Fruit fly (Drosophila melanogaster) whole organism, prepupa: ENCODE data around the gene CG6769.
A peak's percentile ranks its signal among the peaks of the same experiment; 100 is the strongest.

Experiments used
- Blimp-1 ChIP-seq: fragments of 200-800 bp; sonication (Bioruptor generic); optimal IDR thresholded peaks from 3 replicates; lab custom pipeline; 2017; ENCODE audit warnings: missing biosample characterization, missing genetic modification characterization, mild to moderate bottlenecking, moderate library complexity, missing genetic modification reagents
- CG11294 ChIP-seq: fragments of 200-800 bp; sonication (Bioruptor generic); IDR thresholded peaks from 2 replicates; pipeline ENCODE4 v1.3.6; 2022; ENCODE audit warnings: missing biosample characterization, missing genetic modification characterization
- CG11902 ChIP-seq: fragments of 200-800 bp; sonication (Bioruptor generic); optimal IDR thresholded peaks from 3 replicates; lab custom pipeline; 2016; ENCODE audit warnings: missing biosample characterization, missing genetic modification characterization
- CG15336 ChIP-seq: fragments of 200-800 bp; sonication (Bioruptor generic); IDR thresholded peaks from 2 replicates; pipeline ENCODE4 v1.3.6; 2022; ENCODE audit warnings: missing biosample characterization, missing genetic modification characterization
- CG1621 ChIP-seq: fragments of 200-800 bp; sonication (Bioruptor generic); optimal IDR thresholded peaks from 3 replicates; lab custom pipeline; 2018; ENCODE audit warnings: missing biosample characterization, mild to moderate bottlenecking, missing genetic modification characterization
- CG16779 ChIP-seq: fragments of 200-800 bp; sonication (Bioruptor generic); optimal IDR thresholded peaks from 3 replicates; lab custom pipeline; 2017; ENCODE audit warnings: missing biosample characterization, mild to moderate bottlenecking, missing genetic modification characterization
- CG3032 ChIP-seq: fragments of 200-800 bp; optimal IDR thresholded peaks from 2 replicates; lab custom pipeline; 2019; ENCODE audit warnings: missing biosample characterization, mild to moderate bottlenecking, missing genetic modification characterization, moderate library complexity
- CG32006 ChIP-seq: fragments of 200-800 bp; sonication (Bioruptor generic); optimal IDR thresholded peaks from 3 replicates; lab custom pipeline; 2017; ENCODE audit warnings: missing biosample characterization, mild to moderate bottlenecking, missing genetic modification characterization
- CG34406 ChIP-seq: fragments of 200-800 bp; sonication (Bioruptor generic); optimal IDR thresholded peaks from 3 replicates; lab custom pipeline; 2016; ENCODE audit warnings: missing biosample characterization, missing genetic modification characterization
- CG4318 ChIP-seq: fragments of 200-800 bp; sonication (Bioruptor generic); optimal IDR thresholded peaks from 3 replicates; lab custom pipeline; 2017; ENCODE audit warnings: missing biosample characterization, mild to moderate bottlenecking, missing genetic modification characterization
- CG6276 ChIP-seq: fragments of 200-800 bp; sonication (Bioruptor generic); optimal IDR thresholded peaks from 2 replicates; lab custom pipeline; 2017; ENCODE audit warnings: missing biosample characterization, mild to moderate bottlenecking, missing genetic modification characterization
- CG6792 ChIP-seq: fragments of 200-800 bp; sonication (Bioruptor generic); optimal IDR thresholded peaks from 3 replicates; lab custom pipeline; 2016; ENCODE audit warnings: missing biosample characterization, missing genetic modification characterization
- CG6808 ChIP-seq: fragments of 200-800 bp; sonication (Bioruptor generic); optimal IDR thresholded peaks from 3 replicates; lab custom pipeline; 2017; ENCODE audit warnings: missing biosample characterization, missing genetic modification characterization, mild to moderate bottlenecking, moderate library complexity, missing genetic modification reagents
- CG7368 ChIP-seq: fragments of 200-800 bp; sonication (Bioruptor generic); optimal IDR thresholded peaks from 3 replicates; lab custom pipeline; 2016; ENCODE audit warnings: missing biosample characterization, missing genetic modification characterization
- CG8119 ChIP-seq: fragments of 200-800 bp; sonication (Bioruptor generic); IDR thresholded peaks from 3 replicates; pipeline ENCODE4 v1.3.6; 2022; ENCODE audit warnings: missing biosample characterization, missing genetic modification characterization
- CG8319 ChIP-seq: fragments of 200-800 bp; sonication (Bioruptor generic); optimal IDR thresholded peaks from 3 replicates; lab custom pipeline; 2016; ENCODE audit warnings: missing biosample characterization, missing genetic modification characterization
- CG8632 ChIP-seq: fragments of 200-800 bp; sonication (Bioruptor generic); optimal IDR thresholded peaks from 3 replicates; lab custom pipeline; 2016; ENCODE audit warnings: missing biosample characterization, missing genetic modification characterization
- CG9139 ChIP-seq: fragments of 200-800 bp; sonication (Bioruptor generic); optimal IDR thresholded peaks from 3 replicates; lab custom pipeline; 2017; ENCODE audit warnings: missing biosample characterization, mild to moderate bottlenecking, missing genetic modification characterization
- Eip75B ChIP-seq: fragments of 200-800 bp; sonication (Bioruptor generic); optimal IDR thresholded peaks from 3 replicates; lab custom pipeline; 2016; ENCODE audit warnings: missing biosample characterization, missing genetic modification characterization
- Eip78C ChIP-seq: fragments of 200-800 bp; sonication (Bioruptor generic); peaks from one replicate; lab custom pipeline; 2016; ENCODE audit warnings: missing biosample characterization, missing genetic modification characterization
- Ets96B ChIP-seq: fragments of 200-800 bp; optimal IDR thresholded peaks from 2 replicates; lab custom pipeline; 2019; ENCODE audit warnings: missing biosample characterization, mild to moderate bottlenecking, missing genetic modification characterization, moderate library complexity
- Hr39 ChIP-seq: fragments of 200-800 bp; sonication (Bioruptor generic); optimal IDR thresholded peaks from 2 replicates; lab custom pipeline; 2016; ENCODE audit warnings: missing biosample characterization, missing genetic modification characterization
- Hr4 ChIP-seq: fragments of 200-800 bp; sonication (Bioruptor generic); optimal IDR thresholded peaks from 3 replicates; lab custom pipeline; 2016; ENCODE audit warnings: missing biosample characterization, missing genetic modification characterization
- Lpt ChIP-seq: fragments of 200-800 bp; sonication (Bioruptor generic); optimal IDR thresholded peaks from 3 replicates; lab custom pipeline; 2016; ENCODE audit warnings: missing biosample characterization, missing genetic modification characterization
- OdsH ChIP-seq: fragments of 200-800 bp; sonication (Bioruptor generic); optimal IDR thresholded peaks from 3 replicates; lab custom pipeline; 2016; ENCODE audit warnings: missing biosample characterization, missing genetic modification characterization
- Sox102F ChIP-seq: fragments of 200-800 bp; sonication (Bioruptor generic); optimal IDR thresholded peaks from 2 replicates; lab custom pipeline; 2016; ENCODE audit warnings: missing biosample characterization, mild to moderate bottlenecking, missing genetic modification characterization
- Sox15 ChIP-seq: fragments of 200-800 bp; sonication (Bioruptor generic); optimal IDR thresholded peaks from 3 replicates; lab custom pipeline; 2016; ENCODE audit warnings: missing biosample characterization, missing genetic modification characterization
- achi ChIP-seq: fragments of 200-800 bp; sonication (Bioruptor generic); optimal IDR thresholded peaks from 3 replicates; lab custom pipeline; 2016; ENCODE audit warnings: missing biosample characterization, missing genetic modification characterization
- acj6 ChIP-seq: fragments of 200-800 bp; sonication (Bioruptor generic); optimal IDR thresholded peaks from 3 replicates; lab custom pipeline; 2016; ENCODE audit warnings: missing biosample characterization, missing genetic modification characterization
- dsx ChIP-seq: fragments of 200-800 bp; optimal IDR thresholded peaks from 3 replicates; lab custom pipeline; 2019; ENCODE audit warnings: missing biosample characterization, mild to moderate bottlenecking, missing genetic modification characterization, moderate library complexity; ENCODE audit not compliant: poor library complexity, severe bottlenecking
- esn ChIP-seq: fragments of 200-800 bp; sonication (Bioruptor generic); optimal IDR thresholded peaks from 2 replicates; lab custom pipeline; 2016; ENCODE audit warnings: missing biosample characterization, mild to moderate bottlenecking, missing genetic modification characterization, moderate library complexity
- fd59A ChIP-seq: fragments of 200-800 bp; sonication (Bioruptor generic); optimal IDR thresholded peaks from 2 replicates; lab custom pipeline; 2017; ENCODE audit warnings: missing biosample characterization, mild to moderate bottlenecking, missing genetic modification characterization, missing genetic modification reagents
- fd85E ChIP-seq: fragments of 200-800 bp; sonication (Bioruptor generic); optimal IDR thresholded peaks from 3 replicates; lab custom pipeline; 2016; ENCODE audit warnings: missing biosample characterization, missing genetic modification characterization
- fkh ChIP-seq: fragments of 200-800 bp; sonication (Bioruptor generic); optimal IDR thresholded peaks from 3 replicates; lab custom pipeline; 2017; ENCODE audit warnings: missing biosample characterization, mild to moderate bottlenecking, missing genetic modification characterization, moderate library complexity
- lz ChIP-seq: fragments of 200-800 bp; sonication (Bioruptor generic); optimal IDR thresholded peaks from 3 replicates; lab custom pipeline; 2016; ENCODE audit warnings: missing biosample characterization, missing genetic modification characterization
- net ChIP-seq: fragments of 200-800 bp; sonication (Bioruptor generic); optimal IDR thresholded peaks from 3 replicates; lab custom pipeline; 2016; ENCODE audit warnings: missing biosample characterization, missing genetic modification characterization
- pdm3 ChIP-seq: fragments of 200-800 bp; sonication (Bioruptor generic); optimal IDR thresholded peaks from 3 replicates; lab custom pipeline; 2016; ENCODE audit warnings: missing biosample characterization, missing genetic modification characterization
- salr ChIP-seq, 2 experiments: fragments of 200-800 bp; sonication (Bioruptor generic); optimal IDR thresholded peaks; 3 replicates each; lab custom pipeline; 2016 to 2018; ENCODE audit warnings: missing biosample characterization in 2 of 2, missing genetic modification characterization in 2 of 2, mild to moderate bottlenecking in 1 of 2
- spab ChIP-seq: fragments of 200-800 bp; sonication (Bioruptor generic); optimal IDR thresholded peaks from 2 replicates; lab custom pipeline; 2017; ENCODE audit warnings: missing biosample characterization, mild to moderate bottlenecking, missing genetic modification characterization, missing genetic modification reagents
- ss ChIP-seq, 2 experiments: fragments of 200-800 bp; sonication (Bioruptor generic); optimal IDR thresholded peaks; 2 replicates in 1 of 2; 3 replicates in 1 of 2; lab custom pipeline; 2017 to 2018; ENCODE audit warnings: mild to moderate bottlenecking in 2 of 2, missing biosample characterization in 2 of 2, missing genetic modification characterization in 2 of 2, moderate library complexity in 1 of 2
- svp ChIP-seq: fragments of 200-800 bp; sonication (Bioruptor generic); peaks from one replicate; lab custom pipeline; 2016; ENCODE audit warnings: missing biosample characterization, missing genetic modification characterization
- topi ChIP-seq: fragments of 200-800 bp; sonication (Bioruptor generic); optimal IDR thresholded peaks from 3 replicates; lab custom pipeline; 2016; ENCODE audit warnings: missing biosample characterization, missing genetic modification characterization
- vri ChIP-seq: fragments of 200-800 bp; sonication (Bioruptor generic); optimal IDR thresholded peaks from 3 replicates; lab custom pipeline; 2016; ENCODE audit warnings: missing biosample characterization, mild to moderate bottlenecking, missing genetic modification characterization

The CG6769 gene

dm6 chrX:17830211-17830616 lies 30.6 kb upstream of the CG6769 start (continued):
- TF ChIP-seq CG6808 (peak; percentile 63), CG6792 (GFP tag; lab: Kevin White, UChicago) (peak; percentile 42), topi (peak; percentile 76), ss (GFP tag; optimal IDR thresholded peaks at IDR 0.05; lab: Kevin White, UChicago) (peak in 1 of 2 experiments; percentile 42), CG8119 (GFP tag; lab: Robert Waterston, UW) (0 out of 3 replicates have a peak, but pooled peaks have one; percentile 26), Sox15 (GFP tag; lab: Kevin White, UChicago) (no peak), salr (GFP tag; optimal IDR thresholded peaks at IDR 0.05; lab: Kevin White, UChicago) (peak in 1 of 2 experiments; percentile 12), esn (GFP tag; lab: Kevin White, UChicago) (peak; percentile 72), CG34406 (GFP tag; lab: Kevin White, UChicago) (peak; percentile 30), lz (peak; percentile 63), net (GFP tag; lab: Kevin White, UChicago) (no peak), CG15336 (no peak), dsx (GFP tag; lab: Kevin White, UChicago) (peak; percentile 13), CG1621 (peak; percentile 3), CG11902 (GFP tag; lab: Kevin White, UChicago) (no peak), Eip75B (GFP tag; lab: Kevin White, UChicago) (peak; percentile 22), CG6276 (peak; percentile 21), CG11294 (no peak), CG16779 (tag; lab: Kevin White, UChicago) (no peak)

- TF ChIP-seq CG8632 (GFP tag; lab: Kevin White, UChicago) (no peak), ss (GFP tag; optimal IDR thresholded peaks at IDR 0.05; lab: Kevin White, UChicago) (peak in 1 of 2 experiments; percentile 13)
These were observed 30.2 kb upstream of the CG6769 start, which contains the start of gene CG6398 for dm6 chrX:17830644-17831043. Gene CG6398, plus strand, starts transcription at chrX:17830828.

- TF ChIP-seq salr (GFP tag; optimal IDR thresholded peaks at IDR 0.05; lab: Kevin White, UChicago) = no peak
- TF ChIP-seq Hr39 (GFP tag; lab: Kevin White, UChicago) = no peak
- TF ChIP-seq Eip78C (GFP tag; lab: Kevin White, UChicago) = peak; percentile 39
- no peak for TF ChIP-seq acj6 (GFP tag; lab: Kevin White, UChicago)
- no peak for TF ChIP-seq Ets96B (tag; lab: Kevin White, UChicago)
- no peak for TF ChIP-seq dsx (GFP tag; lab: Kevin White, UChicago)
- no peak for TF ChIP-seq CG11902 (GFP tag; lab: Kevin White, UChicago)
- TF ChIP-seq achi (GFP tag; lab: Kevin White, UChicago) = peak; percentile 9
- TF ChIP-seq Lpt (GFP tag; lab: Kevin White, UChicago) = peak; percentile 20
- TF ChIP-seq Blimp-1 (GFP tag; lab: Kevin White, UChicago) = no peak
- peak; percentile 65 for TF ChIP-seq svp (GFP tag; lab: Kevin White, UChicago)
- peak; percentile 53 for TF ChIP-seq CG32006
- TF ChIP-seq spab (GFP tag; lab: Kevin White, UChicago) = no peak
- TF ChIP-seq fkh (GFP tag; lab: Kevin White, UChicago) = peak; percentile 10
- peak; percentile 56 for TF ChIP-seq OdsH (GFP tag; lab: Kevin White, UChicago)
- TF ChIP-seq CG3032 (tag; lab: Kevin White, UChicago) = no peak
- peak; percentile 6 for TF ChIP-seq CG4318 (GFP tag; lab: Kevin White, UChicago)
- TF ChIP-seq fd85E (GFP tag; lab: Kevin White, UChicago) = no peak
- no peak for TF ChIP-seq lz
- no peak for TF ChIP-seq CG7368 (GFP tag; lab: Kevin White, UChicago)
- peak; percentile 6 for TF ChIP-seq pdm3 (GFP tag; lab: Kevin White, UChicago)
- no peak for TF ChIP-seq CG11294
- no peak for TF ChIP-seq topi
- no peak for TF ChIP-seq Eip75B (GFP tag; lab: Kevin White, UChicago)
- TF ChIP-seq CG6808 = no peak
- TF ChIP-seq Hr4 (GFP tag; lab: Kevin White, UChicago) = peak; percentile 21
- TF ChIP-seq CG34406 (GFP tag; lab: Kevin White, UChicago) = no peak
- TF ChIP-seq CG6276 = peak; percentile 19
- TF ChIP-seq Sox15 (GFP tag; lab: Kevin White, UChicago) = no peak
- no peak for TF ChIP-seq fd59A
- no peak for TF ChIP-seq esn (GFP tag; lab: Kevin White, UChicago)
- no peak for TF ChIP-seq CG1621
- TF ChIP-seq vri (GFP tag; lab: Kevin White, UChicago) = no peak
- TF ChIP-seq CG9139 (GFP tag; lab: Kevin White, UChicago) = no peak
- TF ChIP-seq Sox102F = no peak
- TF ChIP-seq CG8319 (GFP tag; lab: Kevin White, UChicago) = no peak
These were observed 28.4 kb upstream of the CG6769 start for dm6 chrX:17832163-17833014.
